Worm (Caenorhabditis elegans) whole organism, L2 larva: ENCODE results near the gene mcm-10.
A peak's percentile ranks its signal among the peaks of the same experiment; 100 is the strongest.

Source experiments
- C34F6.9 ChIP-seq: fragments of 150-350 bp; optimal IDR thresholded peaks from 2 replicates; lab custom pipeline; 2014; ENCODE audit warnings: missing biosample characterization, missing genetic modification characterization
- F13H6.1 ChIP-seq: sonication (generic microtip); optimal IDR thresholded peaks from 2 replicates; lab custom pipeline; 2016; ENCODE audit warnings: missing genetic modification characterization, missing compliant biosample characterization
- R02D3.7 ChIP-seq: fragments of 150-350 bp; optimal IDR thresholded peaks from 2 replicates; lab custom pipeline; 2014; ENCODE audit warnings: missing biosample characterization, missing genetic modification characterization
- Y55F3AM.14 ChIP-seq: fragments of 200-800 bp; sonication (Bioruptor generic); optimal IDR thresholded peaks from 2 replicates; lab custom pipeline; 2018; ENCODE audit warnings: mild to moderate bottlenecking, missing genetic modification characterization, missing compliant biosample characterization
- alr-1 ChIP-seq: fragments of 150-350 bp; optimal IDR thresholded peaks from 2 replicates; lab custom pipeline; 2014; ENCODE audit warnings: missing biosample characterization, missing genetic modification characterization
- aly-2 ChIP-seq: fragments of 150-350 bp; optimal IDR thresholded peaks from 2 replicates; lab custom pipeline; 2014; ENCODE audit warnings: missing biosample characterization, missing genetic modification characterization
- blmp-1 ChIP-seq: sonication (generic microtip); optimal IDR thresholded peaks from 2 replicates; lab custom pipeline; 2017; ENCODE audit warnings: missing genetic modification characterization, mild to moderate bottlenecking, missing compliant biosample characterization, antibody characterized with exemption, moderate library complexity; ENCODE audit not compliant: insufficient read depth
- ceh-16 ChIP-seq: fragments of 150-350 bp; optimal IDR thresholded peaks from 2 replicates; lab custom pipeline; 2014; ENCODE audit warnings: missing biosample characterization, missing genetic modification characterization
- ceh-82 ChIP-seq: fragments of 150-350 bp; optimal IDR thresholded peaks from 2 replicates; lab custom pipeline; 2014; ENCODE audit warnings: missing biosample characterization, missing genetic modification characterization
- dmd-4 ChIP-seq: sonication (generic microtip); optimal IDR thresholded peaks from 2 replicates; lab custom pipeline; 2017; ENCODE audit warnings: missing biosample characterization, missing genetic modification characterization
- egl-27 ChIP-seq: sonication (generic microtip); optimal IDR thresholded peaks from 3 replicates; lab custom pipeline; 2017; ENCODE audit warnings: missing biosample characterization, missing genetic modification reagents, missing genetic modification characterization
- elt-1 ChIP-seq: fragments of 150-350 bp; optimal IDR thresholded peaks from 2 replicates; lab custom pipeline; 2014; ENCODE audit warnings: missing biosample characterization, missing genetic modification characterization
- elt-3 ChIP-seq: sonication (generic microtip); optimal IDR thresholded peaks from 2 replicates; lab custom pipeline; 2017; ENCODE audit warnings: missing biosample characterization, missing genetic modification characterization
- gmeb-1 ChIP-seq: fragments of 150-350 bp; optimal IDR thresholded peaks from 2 replicates; lab custom pipeline; 2014; ENCODE audit warnings: missing biosample characterization, missing genetic modification characterization
- lin-11 ChIP-seq: fragments of 150-350 bp; sonication (generic microtip); optimal IDR thresholded peaks from 2 replicates; lab custom pipeline; 2014; ENCODE audit warnings: missing biosample characterization, missing genetic modification characterization, inconsistent platforms, mixed read lengths
- lsy-2 ChIP-seq, 2 experiments: fragments of 150-350 bp in 1 of 2; sonication (generic microtip) in 1 of 2; optimal IDR thresholded peaks; 2 replicates each; lab custom pipeline; 2014 to 2017; ENCODE audit warnings: missing biosample characterization in 2 of 2, missing genetic modification characterization in 2 of 2
- nhr-11 ChIP-seq: fragments of 150-350 bp; optimal IDR thresholded peaks from 2 replicates; lab custom pipeline; 2014; ENCODE audit warnings: missing biosample characterization, missing genetic modification characterization
- nhr-12 ChIP-seq: fragments of 150-350 bp; optimal IDR thresholded peaks from 2 replicates; lab custom pipeline; 2014; ENCODE audit warnings: missing biosample characterization, missing genetic modification characterization
- nhr-21 ChIP-seq: fragments of 150-350 bp; optimal IDR thresholded peaks from 2 replicates; lab custom pipeline; 2014; ENCODE audit warnings: missing biosample characterization, missing genetic modification characterization
- nhr-23 ChIP-seq: fragments of 150-350 bp; optimal IDR thresholded peaks from 2 replicates; lab custom pipeline; 2014; ENCODE audit warnings: missing biosample characterization, missing genetic modification reagents, missing genetic modification characterization
- nhr-237 ChIP-seq: fragments of 150-350 bp; optimal IDR thresholded peaks from 2 replicates; lab custom pipeline; 2014; ENCODE audit warnings: missing biosample characterization, missing genetic modification characterization
- nhr-6 ChIP-seq: fragments of 150-350 bp; optimal IDR thresholded peaks from 2 replicates; lab custom pipeline; 2014; ENCODE audit warnings: missing biosample characterization, missing genetic modification characterization
- nhr-77 ChIP-seq: fragments of 150-350 bp; optimal IDR thresholded peaks from 2 replicates; lab custom pipeline; 2014; ENCODE audit warnings: missing biosample characterization, missing genetic modification characterization
- peb-1 ChIP-seq: fragments of 150-350 bp; optimal IDR thresholded peaks from 2 replicates; lab custom pipeline; 2014; ENCODE audit warnings: missing biosample characterization, missing genetic modification characterization
- sem-4 ChIP-seq: fragments of 150-350 bp; optimal IDR thresholded peaks from 2 replicates; lab custom pipeline; 2014; ENCODE audit warnings: missing biosample characterization, missing genetic modification reagents, missing genetic modification characterization
- skn-1 ChIP-seq: sonication (generic microtip); optimal IDR thresholded peaks from 2 replicates; lab custom pipeline; 2017; ENCODE audit warnings: missing biosample characterization, missing genetic modification characterization
- sma-3 ChIP-seq: sonication (generic microtip); optimal IDR thresholded peaks from 2 replicates; lab custom pipeline; 2016; ENCODE audit warnings: missing genetic modification reagents, missing genetic modification characterization, missing compliant biosample characterization
- sma-9 ChIP-seq, 2 experiments: fragments of 150-350 bp in 1 of 2; sonication (generic microtip) in 1 of 2; optimal IDR thresholded peaks; 2 replicates each; lab custom pipeline; 2014 to 2016; ENCODE audit warnings: missing genetic modification characterization in 2 of 2, mild to moderate bottlenecking in 1 of 2, missing biosample characterization in 1 of 2, missing compliant biosample characterization in 1 of 2, missing genetic modification reagents in 1 of 2, moderate library complexity in 1 of 2
- snpc-4 ChIP-seq: fragments of 150-350 bp; optimal IDR thresholded peaks from 2 replicates; lab custom pipeline; 2014; ENCODE audit warnings: missing biosample characterization, missing genetic modification characterization
- unc-55 ChIP-seq: fragments of 150-350 bp; sonication (generic microtip); optimal IDR thresholded peaks from 3 replicates; lab custom pipeline; 2014; ENCODE audit warnings: missing biosample characterization, missing genetic modification reagents, missing genetic modification characterization
- unc-62 ChIP-seq: fragments of 150-350 bp; optimal IDR thresholded peaks from 2 replicates; lab custom pipeline; 2014; ENCODE audit warnings: missing biosample characterization, missing genetic modification reagents, missing genetic modification characterization
- zag-1 ChIP-seq: fragments of 150-350 bp; optimal IDR thresholded peaks from 2 replicates; lab custom pipeline; 2014; ENCODE audit warnings: missing biosample characterization, missing genetic modification characterization
- ztf-1 ChIP-seq: fragments of 200-800 bp; sonication (Bioruptor generic); conservative IDR thresholded peaks from 2 replicates; pipeline ENCODE4 v1.3.6; 2022; ENCODE audit warnings: missing genetic modification characterization, missing compliant biosample characterization
- ztf-4 ChIP-seq: fragments of 150-350 bp; optimal IDR thresholded peaks from 2 replicates; lab custom pipeline; 2014; ENCODE audit warnings: missing biosample characterization, missing genetic modification characterization

mcm-10 gene

DNA sequence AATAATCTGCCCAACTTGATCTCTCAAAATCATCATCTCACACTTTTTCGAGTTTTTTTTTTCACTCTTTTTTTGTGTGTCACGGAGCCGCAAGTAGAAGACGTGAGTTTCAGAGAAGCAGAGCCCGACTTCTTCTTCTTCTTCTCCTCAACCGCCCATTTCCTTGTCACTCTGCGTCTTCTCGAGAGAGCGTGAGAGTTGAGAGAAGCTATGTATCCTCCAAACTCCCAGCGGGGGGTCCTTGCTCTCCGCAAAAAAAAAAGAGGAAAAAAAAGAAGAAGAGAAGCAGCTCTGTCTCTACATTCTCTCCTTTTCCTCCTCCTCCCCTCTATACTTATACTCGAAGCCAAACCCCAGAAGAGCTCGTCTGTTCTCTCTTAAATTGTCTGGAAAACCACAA lies 17.0 kb downstream of the mcm-10 start (continued):
- TF ChIP-seq nhr-21 (no peak), skn-1 (no peak)

ce11 chrIII:11336072-11336471 lies 18.7 kb downstream of the mcm-10 start:
- peak; percentile 22 for TF ChIP-seq Y55F3AM.14 (GFP tag; lab: Kevin White, UChicago)
- peak in 1 of 2 experiments; percentile 25 for TF ChIP-seq lsy-2 (tag; optimal IDR thresholded peaks at IDR 0.05; lab: Kevin White, UChicago)
- no peak for TF ChIP-seq nhr-23 (tag; lab: Kevin White, UChicago)
- peak; percentile 25 for TF ChIP-seq C34F6.9
- peak; percentile 60 for TF ChIP-seq unc-55 (GFP tag; lab: Kevin White, UChicago)
- no peak for TF ChIP-seq ztf-1 (GFP tag; lab: Robert Waterston, UW)

DNA sequence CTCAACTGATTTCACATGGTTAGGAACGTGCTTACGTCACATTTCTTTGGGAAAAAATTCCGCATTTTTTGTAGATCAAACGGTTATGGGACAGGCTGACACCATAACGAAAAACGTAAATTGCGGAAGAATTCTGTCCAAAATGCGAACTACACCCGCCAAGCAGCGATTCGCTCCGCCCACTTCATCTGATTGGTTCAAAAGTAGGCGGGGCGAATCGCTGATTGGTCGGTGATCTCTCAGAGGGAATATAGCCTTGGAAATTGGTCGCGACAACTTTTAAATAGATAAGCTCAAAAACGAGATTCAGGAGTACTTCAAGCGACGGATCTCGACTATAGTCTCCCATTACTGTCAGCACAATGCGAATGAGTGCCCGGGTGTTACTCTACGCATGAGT lies 20.3 kb downstream of the mcm-10 start:
- no peak for TF ChIP-seq unc-62 (GFP tag; lab: Kevin White, UChicago)
- TF ChIP-seq skn-1 = no peak
- no peak for TF ChIP-seq sma-9 (GFP tag; optimal IDR thresholded peaks at IDR 0.05; lab: Kevin White, UChicago)
- TF ChIP-seq sma-9 (tag; optimal IDR thresholded peaks at IDR 0.05; lab: Kevin White, UChicago) = no peak
- TF ChIP-seq elt-3 = no peak
- no peak for TF ChIP-seq nhr-77
- TF ChIP-seq sma-3 (GFP tag; lab: Kevin White, UChicago) = no peak
- no peak for TF ChIP-seq C34F6.9
- no peak for TF ChIP-seq ceh-16
- TF ChIP-seq ztf-4 = no peak
- TF ChIP-seq Y55F3AM.14 (GFP tag; lab: Kevin White, UChicago) = no peak

DNA sequence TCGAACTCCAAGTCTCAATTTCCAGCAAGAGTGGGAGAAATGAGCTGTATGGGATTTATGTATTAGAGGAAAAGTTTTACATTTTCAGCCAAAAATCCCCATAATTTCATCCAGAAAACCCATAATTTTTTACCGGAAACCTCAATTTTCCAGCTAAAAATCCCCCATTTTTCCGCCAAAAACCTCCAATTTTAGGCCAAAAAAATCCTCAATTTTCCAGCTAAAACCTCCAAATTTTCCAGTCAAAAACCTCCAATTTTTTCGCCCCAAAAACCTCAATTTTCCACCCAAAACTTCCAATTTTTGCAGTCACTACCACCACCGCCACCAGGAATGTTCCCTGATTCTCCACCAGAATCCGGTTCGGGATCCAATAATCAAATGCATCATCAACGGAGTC lies 24.1 kb downstream of the mcm-10 start:
- no peak for TF ChIP-seq nhr-21
- no peak for TF ChIP-seq snpc-4 (tag; lab: Kevin White, UChicago)
- no peak for TF ChIP-seq nhr-6 (tag; lab: Kevin White, UChicago)
- TF ChIP-seq nhr-11 = no peak
- TF ChIP-seq peb-1 (tag; lab: Kevin White, UChicago) = no peak
- TF ChIP-seq aly-2 (tag; lab: Kevin White, UChicago) = no peak
- no peak for TF ChIP-seq blmp-1 (tag; lab: Kevin White, UChicago)
- no peak for TF ChIP-seq sma-9 (GFP tag; optimal IDR thresholded peaks at IDR 0.05; lab: Kevin White, UChicago)
- no peak for TF ChIP-seq sma-9 (tag; optimal IDR thresholded peaks at IDR 0.05; lab: Kevin White, UChicago)
- no peak for TF ChIP-seq elt-1 (tag; lab: Kevin White, UChicago)
- no peak for TF ChIP-seq egl-27 (tag; lab: Kevin White, UChicago)
- no peak for TF ChIP-seq nhr-237 (tag; lab: Kevin White, UChicago)
- no peak for TF ChIP-seq dmd-4 (tag; lab: Kevin White, UChicago)
- TF ChIP-seq elt-3 = no peak
- TF ChIP-seq nhr-23 (tag; lab: Kevin White, UChicago) = no peak
- TF ChIP-seq Y55F3AM.14 (GFP tag; lab: Kevin White, UChicago) = no peak
- TF ChIP-seq sem-4 (tag; lab: Kevin White, UChicago) = no peak
- no peak for TF ChIP-seq F13H6.1
- TF ChIP-seq ztf-1 (GFP tag; lab: Robert Waterston, UW) = no peak
- no peak for TF ChIP-seq lin-11 (tag; lab: Kevin White, UChicago)
- TF ChIP-seq zag-1 (tag; lab: Kevin White, UChicago) = no peak

DNA sequence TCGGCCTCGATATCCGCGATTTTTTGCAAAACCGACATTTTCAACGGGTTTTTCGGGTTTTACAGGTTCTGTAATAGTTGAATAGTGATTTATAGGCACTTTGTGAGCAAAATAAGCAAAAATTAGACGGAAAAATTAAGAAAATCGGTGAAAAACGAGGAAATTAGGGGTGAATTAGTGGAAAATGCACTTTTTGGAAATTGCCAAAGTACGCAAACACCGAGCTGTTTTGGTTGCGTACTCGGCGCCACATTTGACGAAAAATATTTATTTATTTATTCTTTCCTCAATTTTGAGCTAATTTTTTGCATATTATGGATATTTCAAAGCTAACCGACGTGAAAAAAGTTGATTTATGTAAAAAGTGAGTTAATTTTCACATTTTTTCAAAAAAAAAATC lies 25.7 kb downstream of the mcm-10 start, which contains the start of the genes T28D6.6 and pen-2:
Gene T28D6.6 (minus strand): TSS at position 68 of the 400 bp plus-strand sequence.
Gene pen-2 (plus strand): TSS at position 282 of the 400 bp plus-strand sequence.
- TF ChIP-seq C34F6.9 = peak; percentile 41
- no peak for TF ChIP-seq R02D3.7
- TF ChIP-seq lsy-2 (tag; optimal IDR thresholded peaks at IDR 0.05; lab: Kevin White, UChicago) = peak; percentile 41 to 45
- TF ChIP-seq ceh-82 (tag; lab: Kevin White, UChicago) = no peak
- no peak for TF ChIP-seq nhr-12 (tag; lab: Kevin White, UChicago)
- TF ChIP-seq F13H6.1 = peak; percentile 19
- no peak for TF ChIP-seq nhr-23 (tag; lab: Kevin White, UChicago)
- TF ChIP-seq Y55F3AM.14 (GFP tag; lab: Kevin White, UChicago) = no peak
- no peak for TF ChIP-seq lin-11 (tag; lab: Kevin White, UChicago)
- no peak for TF ChIP-seq aly-2 (tag; lab: Kevin White, UChicago)
- TF ChIP-seq snpc-4 (tag; lab: Kevin White, UChicago) = no peak
- TF ChIP-seq alr-1 (tag; lab: Kevin White, UChicago) = no peak
- peak; percentile 37 for TF ChIP-seq unc-55 (GFP tag; lab: Kevin White, UChicago)
- no peak for TF ChIP-seq elt-3
- no peak for TF ChIP-seq ceh-16
- no peak for TF ChIP-seq sem-4 (tag; lab: Kevin White, UChicago)
- TF ChIP-seq gmeb-1 (tag; lab: Kevin White, UChicago) = peak; percentile 27
- TF ChIP-seq peb-1 (tag; lab: Kevin White, UChicago) = no peak
